Worm (Caenorhabditis elegans) whole organism, L1 larva: ENCODE measurements around the gene F58B3.4.

Source experiments
- ceh-63 ChIP-seq: fragments of 200-800 bp; sonication (Bioruptor generic); optimal IDR thresholded peaks from 2 replicates; lab custom pipeline; 2018; ENCODE audit warnings: mild to moderate bottlenecking, missing genetic modification characterization, missing compliant biosample characterization
- ces-1 ChIP-seq: fragments of 150-350 bp; optimal IDR thresholded peaks from 2 replicates; lab custom pipeline; 2014; ENCODE audit warnings: missing biosample characterization, missing genetic modification reagents, missing genetic modification characterization
- fkh-10 ChIP-seq: sonication (generic microtip); optimal IDR thresholded peaks from 2 replicates; lab custom pipeline; 2017; ENCODE audit warnings: missing biosample characterization, missing genetic modification reagents, missing genetic modification characterization
- fos-1 ChIP-seq: fragments of 150-350 bp; optimal IDR thresholded peaks from 2 replicates; lab custom pipeline; 2014; ENCODE audit warnings: missing biosample characterization, missing genetic modification characterization
- hpl-2 ChIP-seq: fragments of 150-350 bp; optimal IDR thresholded peaks from 2 replicates; lab custom pipeline; 2014; ENCODE audit warnings: missing biosample characterization, missing genetic modification reagents, missing genetic modification characterization
- mdl-1 ChIP-seq, 2 experiments: fragments of 150-350 bp; optimal IDR thresholded peaks; 2 replicates each; lab custom pipeline; 2014 to 2017; ENCODE audit warnings: missing biosample characterization in 2 of 2, missing genetic modification characterization in 2 of 2, inconsistent platforms in 1 of 2
- nhr-11 ChIP-seq: fragments of 150-350 bp; optimal IDR thresholded peaks from 2 replicates; lab custom pipeline; 2014; ENCODE audit warnings: missing biosample characterization, missing genetic modification characterization
- swsn-7 ChIP-seq: sonication (generic microtip); optimal IDR thresholded peaks from 2 replicates; lab custom pipeline; 2016; ENCODE audit warnings: missing genetic modification characterization, missing compliant biosample characterization
- tbx-2 ChIP-seq: sonication (generic microtip); optimal IDR thresholded peaks from 2 replicates; lab custom pipeline; 2016; ENCODE audit warnings: missing genetic modification characterization, missing compliant biosample characterization
- unc-62 ChIP-seq: fragments of 150-350 bp; optimal IDR thresholded peaks from 2 replicates; lab custom pipeline; 2014; ENCODE audit warnings: missing biosample characterization, missing genetic modification reagents, missing genetic modification characterization
- unc-86 ChIP-seq: sonication (generic microtip); optimal IDR thresholded peaks from 2 replicates; lab custom pipeline; 2016; ENCODE audit warnings: missing genetic modification characterization, missing compliant biosample characterization
- zag-1 ChIP-seq: fragments of 150-350 bp; optimal IDR thresholded peaks from 2 replicates; lab custom pipeline; 2014; ENCODE audit warnings: missing biosample characterization, missing genetic modification characterization

DNA sequence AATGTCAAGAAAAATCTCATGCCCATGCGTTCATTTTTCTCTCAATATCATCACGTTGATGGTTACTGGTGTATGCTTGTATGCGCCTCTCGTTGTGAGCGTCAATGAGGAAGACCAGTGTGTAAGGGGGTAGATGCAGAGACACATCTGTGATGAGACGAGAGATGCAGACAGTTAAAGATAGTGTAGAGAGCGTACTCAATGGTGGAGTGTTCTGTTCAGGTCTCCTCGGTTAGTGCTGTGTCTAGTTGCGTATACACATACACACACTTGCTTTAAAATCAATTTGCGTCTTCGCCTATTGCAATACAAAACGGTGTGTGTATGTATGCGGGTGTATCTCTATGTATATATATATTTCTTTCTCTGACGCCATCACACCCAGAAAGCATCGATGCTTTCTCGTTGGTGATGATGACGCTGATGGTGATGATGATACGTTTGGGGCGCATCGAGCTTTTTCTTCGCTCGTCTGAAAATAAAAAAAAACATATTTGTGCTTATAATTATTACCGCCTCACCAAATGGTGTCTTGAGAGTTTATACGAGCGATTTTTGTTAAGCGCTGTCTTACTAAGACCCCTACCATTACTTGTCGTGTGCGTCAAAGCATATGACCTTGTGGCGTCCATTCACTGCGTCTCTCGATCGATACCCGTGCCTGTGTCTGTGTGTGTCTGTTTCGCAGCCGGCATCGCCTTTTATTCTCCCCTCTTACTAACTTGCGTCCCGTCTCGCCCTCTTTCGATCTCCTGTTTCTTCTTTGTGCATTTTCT is 38.0 kb downstream of the F58B3.4 start, which contains the start of gene F40F11.3:
- peak; percentile 87 for TF ChIP-seq tbx-2
- TF ChIP-seq nhr-11: peak; percentile 50
- peak; percentile 87 for TF ChIP-seq fkh-10 (GFP tag; lab: Kevin White, UChicago)
- peak in 1 of 2 experiments; percentile 92 for TF ChIP-seq mdl-1 (tag; optimal IDR thresholded peaks at IDR 0.05; lab: Kevin White, UChicago)
- TF ChIP-seq hpl-2 (GFP tag; lab: Kevin White, UChicago): no peak
- TF ChIP-seq zag-1 (tag; lab: Kevin White, UChicago): no peak
- no peak for TF ChIP-seq ceh-63 (GFP tag; lab: Kevin White, UChicago)
- peak; percentile 86 for TF ChIP-seq fos-1 (tag; lab: Kevin White, UChicago)
- TF ChIP-seq unc-62 (GFP tag; lab: Kevin White, UChicago): peak; percentile 1
- peak; percentile 91 for TF ChIP-seq swsn-7 (tag; lab: Kevin White, UChicago)
- peak; percentile 67 for TF ChIP-seq unc-86
- TF ChIP-seq ces-1 (GFP tag; lab: Kevin White, UChicago): peak; percentile 37
